Fruit fly (Drosophila melanogaster): ENCODE results near the gene CG5984.
A peak's percentile ranks its signal among the peaks of the same experiment; 100 is the strongest.

The CG5984 gene

DNA sequence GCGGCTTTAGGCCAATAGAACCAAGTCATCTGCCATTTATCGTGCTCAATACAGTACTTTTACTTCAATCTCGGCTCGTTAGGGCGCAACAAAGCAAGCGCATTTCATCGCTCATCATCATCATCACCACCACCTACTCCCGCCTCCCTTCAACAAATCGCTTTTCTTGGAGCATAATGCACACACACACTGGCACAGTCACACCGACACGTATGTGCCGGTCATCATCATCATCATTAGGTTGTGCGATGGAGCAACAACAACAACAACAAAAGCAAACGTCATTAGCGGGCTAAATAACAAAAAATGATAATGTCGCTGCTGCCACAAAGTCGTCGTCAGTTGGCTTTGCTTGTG, 2.4 kb downstream of the CG5984 start (continued):
- TF ChIP-seq CG12219 (GFP tag; optimal IDR thresholded peaks at IDR 0.05), result no peak
- peak; percentile 26 for TF ChIP-seq abd-A (tag; optimal IDR thresholded peaks at IDR 0.05)
- TF ChIP-seq vfl (GFP tag; optimal IDR thresholded peaks at IDR 0.05), result no peak
- TF ChIP-seq CG17385 (GFP tag; optimal IDR thresholded peaks at IDR 0.05), result no peak
- TF ChIP-seq Neu2 (GFP tag; optimal IDR thresholded peaks at IDR 0.05; ENCODE audit: borderline replicate concordance), result no peak
- TF ChIP-seq CG10431 (GFP tag; optimal IDR thresholded peaks at IDR 0.05), result no peak
- TF ChIP-seq Fer3 (tag; optimal IDR thresholded peaks at IDR 0.05), result no peak
- no peak for TF ChIP-seq slp2 (GFP tag; optimal IDR thresholded peaks at IDR 0.05)
- no peak for TF ChIP-seq GATAe (GFP tag; conservative IDR thresholded peaks at IDR 0.05)
- peak; percentile 17 for TF ChIP-seq CrebB (tag; optimal IDR thresholded peaks at IDR 0.05)
- TF ChIP-seq HLH3B (GFP tag; IDR thresholded peaks at IDR 0.05), result no peak
- no peak for TF ChIP-seq tll (GFP tag; optimal IDR thresholded peaks at IDR 0.05)
- 0 out of 2 replicates have a peak, but pooled peaks have one; percentile 13 for TF ChIP-seq rib (GFP tag; IDR thresholded peaks at IDR 0.05)
- no peak for TF ChIP-seq Dad (GFP tag; optimal IDR thresholded peaks at IDR 0.05)
- no peak for TF ChIP-seq CG7928 (GFP tag; optimal IDR thresholded peaks at IDR 0.05)
- TF ChIP-seq CG8765 (GFP tag; IDR thresholded peaks at IDR 0.05), result no peak
- peak; percentile 92 for TF ChIP-seq CG4360 (GFP tag; IDR thresholded peaks at IDR 0.05)
- no peak for TF ChIP-seq CG31388 (GFP tag; optimal IDR thresholded peaks at IDR 0.05)
- no peak for TF ChIP-seq CG13296 (GFP tag; optimal IDR thresholded peaks at IDR 0.05)
- TF ChIP-seq CG4424 (GFP tag; optimal IDR thresholded peaks at IDR 0.05), result no peak
- TF ChIP-seq CG2202 (tag; optimal IDR thresholded peaks at IDR 0.05), result no peak
- no peak for TF ChIP-seq CG13424 (tag; optimal IDR thresholded peaks at IDR 0.05)
- no peak for TF ChIP-seq Fer1 (GFP tag; optimal IDR thresholded peaks at IDR 0.05)
- TF ChIP-seq CG7372 (GFP tag; IDR thresholded peaks at IDR 0.05), result no peak
- TF ChIP-seq CG3163 (GFP tag; optimal IDR thresholded peaks at IDR 0.05), result no peak
- no peak for TF ChIP-seq CG4730 (GFP tag; IDR thresholded peaks at IDR 0.05)
- no peak for TF ChIP-seq row (GFP tag; IDR thresholded peaks at IDR 0.05)
- peak; percentile 16 for TF ChIP-seq Sry-δ (GFP tag; optimal IDR thresholded peaks at IDR 0.05)
- no peak for TF ChIP-seq CG2875 (GFP tag; optimal IDR thresholded peaks at IDR 0.05)
- TF ChIP-seq CG3281 (GFP tag; optimal IDR thresholded peaks at IDR 0.05), result peak; percentile 5
- peak; percentile 91 for TF ChIP-seq CG8478 (optimal IDR thresholded peaks at IDR 0.05)
- TF ChIP-seq CG17186 (GFP tag; optimal IDR thresholded peaks at IDR 0.05), result peak; percentile 8
- no peak for TF ChIP-seq dati (GFP tag; IDR thresholded peaks at IDR 0.05)
- TF ChIP-seq ato (GFP tag; IDR thresholded peaks at IDR 0.05; ENCODE audit: partially characterized antibody), result 0 out of 2 replicates have a peak, but pooled peaks have one; percentile 4
- no peak for TF ChIP-seq sna (GFP tag; IDR thresholded peaks at IDR 0.05; ENCODE audit: partially characterized antibody)
- no peak for TF ChIP-seq en (GFP tag; optimal IDR thresholded peaks at IDR 0.05)
- no peak for TF ChIP-seq CG3407 (GFP tag; optimal IDR thresholded peaks at IDR 0.05)
- no peak for TF ChIP-seq CG32772 (GFP tag; IDR thresholded peaks at IDR 0.05)
- no peak for TF ChIP-seq tio (GFP tag; optimal IDR thresholded peaks at IDR 0.05)
- no peak for TF ChIP-seq NC2β (GFP tag; optimal IDR thresholded peaks at IDR 0.05)
- TF ChIP-seq Gsc (GFP tag; IDR thresholded peaks at IDR 0.05), result no peak
- 0 out of 3 replicates have a peak, but pooled peaks have one; percentile 33 for TF ChIP-seq CG34224 (GFP tag; IDR thresholded peaks at IDR 0.05; ENCODE audit: partially characterized antibody)
- no peak for TF ChIP-seq cas (GFP tag; IDR thresholded peaks at IDR 0.05)
- peak; percentile 49 for TF ChIP-seq shn (GFP tag; optimal IDR thresholded peaks at IDR 0.05)
- peak; percentile 47 for TF ChIP-seq Myb (GFP tag; optimal IDR thresholded peaks at IDR 0.05)
- no peak for TF ChIP-seq YL-1 (GFP tag; optimal IDR thresholded peaks at IDR 0.05)
- TF ChIP-seq lab (GFP tag; optimal IDR thresholded peaks at IDR 0.05), result no peak
- peak; percentile 73 for TF ChIP-seq crol (GFP tag; IDR thresholded peaks at IDR 0.05)
- TF ChIP-seq CG6791 (GFP tag; IDR thresholded peaks at IDR 0.05; ENCODE audit: partially characterized antibody), result no peak
- TF ChIP-seq Dip2 (GFP tag; IDR thresholded peaks at IDR 0.05), result no peak
- TF ChIP-seq chinmo (GFP tag; IDR thresholded peaks at IDR 0.05; ENCODE audit: partially characterized antibody), result peak; percentile 89; the same call in 3 of the 4 replicates
- TF ChIP-seq CG6654 (GFP tag; optimal IDR thresholded peaks at IDR 0.05), result no peak
